Fruit fly (Drosophila melanogaster) whole organism, adult: ENCODE results near the gene DppIII.

Source experiments
- CG5204 ChIP-seq: fragments of 200-800 bp; sonication (Bioruptor generic); optimal IDR thresholded peaks from 2 replicates; lab custom pipeline; 2016; ENCODE audit warnings: missing biosample characterization, missing genetic modification characterization
- CG7101 ChIP-seq: fragments of 200-800 bp; sonication (Bioruptor generic); optimal IDR thresholded peaks from 2 replicates; lab custom pipeline; 2018; ENCODE audit warnings: missing biosample characterization, mild to moderate bottlenecking, missing genetic modification characterization, moderate library complexity
- Crg-1 ChIP-seq: fragments of 200-800 bp; sonication (Bioruptor generic); optimal IDR thresholded peaks from 2 replicates; lab custom pipeline; 2016; ENCODE audit warnings: missing biosample characterization, missing genetic modification characterization
- Hr96 ChIP-seq: fragments of 200-800 bp; sonication (Bioruptor generic); optimal IDR thresholded peaks from 2 replicates; lab custom pipeline; 2016; ENCODE audit warnings: missing biosample characterization, missing genetic modification characterization
- toe ChIP-seq: fragments of 200-800 bp; sonication (Bioruptor generic); optimal IDR thresholded peaks from 2 replicates; lab custom pipeline; 2016; ENCODE audit warnings: missing biosample characterization, missing genetic modification characterization

dm6 chr3R:8308515-8308959 is 35.7 kb upstream of the DppIII start, which contains the start of gene tex:
- TF ChIP-seq Hr96 (no peak), Crg-1 (GFP tag; lab: Kevin White, UChicago) (no peak), toe (GFP tag; lab: Kevin White, UChicago) (no peak), CG5204 (GFP tag; lab: Kevin White, UChicago) (no peak), CG7101 (no peak)
